Fruit fly (Drosophila melanogaster) S2 (cell line): ENCODE measurements around the gene CG6999.

Experiments
- CG8478 ChIP-seq: fragments of >200 bp; optimal IDR thresholded peaks from 2 replicates; lab custom pipeline; 2018
- CTCF ChIP-seq, 2 experiments: fragments of >200 bp; optimal IDR thresholded peaks; 2 replicates each; lab custom pipeline; 2018

The CG6999 gene

dm6 chrX:9062665-9063064 lies 25.5 kb upstream of the CG6999 start:
- TF ChIP-seq CTCF (optimal IDR thresholded peaks at IDR 0.05; lab: Kevin White, UChicago) (no peak), CG8478 (lab: Kevin White, UChicago) (no peak)

- no peak for TF ChIP-seq CTCF (optimal IDR thresholded peaks at IDR 0.05; lab: Kevin White, UChicago)
- no peak for TF ChIP-seq CG8478 (lab: Kevin White, UChicago)
These were observed 24.7 kb upstream of the CG6999 start for dm6 chrX:9063425-9063824.

dm6 chrX:9064029-9064428 lies 24.1 kb upstream of the CG6999 start:
- TF ChIP-seq CG8478 (lab: Kevin White, UChicago) (no peak), CTCF (optimal IDR thresholded peaks at IDR 0.05; lab: Kevin White, UChicago) (no peak)

- TF ChIP-seq CG8478 (lab: Kevin White, UChicago) (no peak), CTCF (optimal IDR thresholded peaks at IDR 0.05; lab: Kevin White, UChicago) (no peak)
These were observed 21.2 kb upstream of the CG6999 start for dm6 chrX:9066802-9067489.

dm6 chrX:9067754-9068477 lies 20.3 kb upstream of the CG6999 start, which contains the start of gene CG15365:
Gene CG15365, minus strand, starts transcription at chrX:9067983.
- TF ChIP-seq CG8478 (lab: Kevin White, UChicago) (no peak), CTCF (optimal IDR thresholded peaks at IDR 0.05; lab: Kevin White, UChicago) (no peak)

dm6 chrX:9068822-9069221 lies 19.3 kb upstream of the CG6999 start:
- TF ChIP-seq CG8478 (lab: Kevin White, UChicago) (no peak), CTCF (optimal IDR thresholded peaks at IDR 0.05; lab: Kevin White, UChicago) (no peak)

dm6 chrX:9071308-9071707 lies 16.9 kb upstream of the CG6999 start, which contains the start of gene CG10970:
Gene CG10970, minus strand, starts transcription at chrX:9071408.
- no peak for TF ChIP-seq CG8478 (lab: Kevin White, UChicago)
- TF ChIP-seq CTCF (optimal IDR thresholded peaks at IDR 0.05; lab: Kevin White, UChicago), result no peak

dm6 chrX:9074040-9074439 lies 14.1 kb upstream of the CG6999 start:
- no peak for TF ChIP-seq CG8478 (lab: Kevin White, UChicago)
- no peak for TF ChIP-seq CTCF (optimal IDR thresholded peaks at IDR 0.05; lab: Kevin White, UChicago)

dm6 chrX:9075641-9076324 lies 12.4 kb upstream of the CG6999 start:
- no peak for TF ChIP-seq CTCF (optimal IDR thresholded peaks at IDR 0.05; lab: Kevin White, UChicago)

- TF ChIP-seq CG8478 (lab: Kevin White, UChicago) (no peak), CTCF (optimal IDR thresholded peaks at IDR 0.05; lab: Kevin White, UChicago) (no peak)
These were observed 10.6 kb upstream of the CG6999 start for dm6 chrX:9077558-9077957.

- TF ChIP-seq CTCF (optimal IDR thresholded peaks at IDR 0.05; lab: Kevin White, UChicago) (no peak), CG8478 (lab: Kevin White, UChicago) (no peak)
These were observed 9.9 kb upstream of the CG6999 start, which contains the start of gene CG44325 for dm6 chrX:9078263-9078662. Gene CG44325, minus strand, starts transcription at chrX:9078499.

dm6 chrX:9080962-9081361 lies 7.2 kb upstream of the CG6999 start, which contains the start of the genes CG7246 and HP1b:
Gene CG7246, minus strand, starts transcription at chrX:9081057.
Gene HP1b, plus strand, starts transcription at chrX:9081063.
- TF ChIP-seq CTCF (optimal IDR thresholded peaks at IDR 0.05; lab: Kevin White, UChicago), result no peak
- no peak for TF ChIP-seq CG8478 (lab: Kevin White, UChicago)

- TF ChIP-seq CG8478 (lab: Kevin White, UChicago), result no peak
- no peak for TF ChIP-seq CTCF (optimal IDR thresholded peaks at IDR 0.05; lab: Kevin White, UChicago)
These were observed 5.6 kb upstream of the CG6999 start, which contains the start of gene APC4 for dm6 chrX:9082600-9082999. Gene APC4, plus strand, starts transcription at chrX:9082931.

dm6 chrX:9085726-9086125 lies 2.4 kb upstream of the CG6999 start, which contains the start of gene CG32708:
Gene CG32708, plus strand, starts transcription at chrX:9085932.
- no peak for TF ChIP-seq CG8478 (lab: Kevin White, UChicago)
- TF ChIP-seq CTCF (optimal IDR thresholded peaks at IDR 0.05; lab: Kevin White, UChicago), result no peak
